Worm (Caenorhabditis elegans) whole organism, late embryonic: ENCODE results near the gene C10C5.4.
A peak's percentile ranks its signal among the peaks of the same experiment; 100 is the strongest.

ENCODE experiments used
- C08G9.2 ChIP-seq: sonication (generic microtip); optimal IDR thresholded peaks from 2 replicates; lab custom pipeline; 2016; ENCODE audit warnings: mild to moderate bottlenecking, missing genetic modification characterization, moderate library complexity, missing compliant biosample characterization
- F13H6.1 ChIP-seq: sonication (generic microtip); optimal IDR thresholded peaks from 2 replicates; lab custom pipeline; 2016; ENCODE audit warnings: missing genetic modification characterization, missing compliant biosample characterization
- K09A11.1 ChIP-seq: sonication (generic microtip); optimal IDR thresholded peaks from 2 replicates; lab custom pipeline; 2017; ENCODE audit warnings: antibody characterized with exemption, mild to moderate bottlenecking, missing genetic modification characterization, missing compliant biosample characterization; ENCODE audit not compliant: insufficient read depth
- T23F11.4 ChIP-seq: fragments of 200-800 bp; sonication (Bioruptor generic); optimal IDR thresholded peaks from 2 replicates; lab custom pipeline; 2018; ENCODE audit warnings: mild to moderate bottlenecking, missing genetic modification characterization, missing compliant biosample characterization
- Y22D7AL.16 ChIP-seq: sonication (generic microtip); optimal IDR thresholded peaks from 2 replicates; lab custom pipeline; 2016; ENCODE audit warnings: missing genetic modification characterization, missing compliant biosample characterization
- ahr-1 ChIP-seq: sonication (generic microtip); optimal IDR thresholded peaks from 2 replicates; lab custom pipeline; 2016; ENCODE audit warnings: missing genetic modification characterization, missing compliant biosample characterization
- ceh-19 ChIP-seq: fragments of 200-800 bp; sonication (Bioruptor generic); optimal IDR thresholded peaks from 2 replicates; lab custom pipeline; 2018; ENCODE audit warnings: mild to moderate bottlenecking, missing genetic modification characterization, missing compliant biosample characterization
- ceh-2 ChIP-seq: sonication (generic microtip); optimal IDR thresholded peaks from 2 replicates; lab custom pipeline; 2016; ENCODE audit warnings: missing genotype, missing genetic modification characterization, missing compliant biosample characterization
- ceh-22 ChIP-seq: sonication (generic microtip); optimal IDR thresholded peaks from 2 replicates; lab custom pipeline; 2017; ENCODE audit warnings: missing biosample characterization, missing genetic modification characterization
- ceh-31 ChIP-seq: sonication (generic microtip); optimal IDR thresholded peaks from 2 replicates; lab custom pipeline; 2016; ENCODE audit warnings: missing genetic modification characterization, missing compliant biosample characterization
- ceh-45 ChIP-seq: fragments of 200-800 bp; sonication (Bioruptor generic); IDR thresholded peaks from 2 replicates; pipeline ENCODE4 v1.3.6; 2022; ENCODE audit warnings: missing genetic modification reagents, missing genetic modification characterization, missing compliant biosample characterization
- ceh-48 ChIP-seq: sonication (generic microtip); optimal IDR thresholded peaks from 2 replicates; lab custom pipeline; 2016; ENCODE audit warnings: missing genetic modification characterization, inconsistent platforms, missing compliant biosample characterization
- ceh-9 ChIP-seq: sonication (generic microtip); optimal IDR thresholded peaks from 2 replicates; lab custom pipeline; 2016; ENCODE audit warnings: mild to moderate bottlenecking, missing genetic modification characterization, inconsistent platforms, missing compliant biosample characterization
- elt-2 ChIP-seq: sonication (generic microtip); optimal IDR thresholded peaks from 2 replicates; lab custom pipeline; 2016; ENCODE audit warnings: missing genetic modification reagents, missing genetic modification characterization, missing compliant biosample characterization
- elt-4 ChIP-seq: sonication (generic microtip); optimal IDR thresholded peaks from 2 replicates; lab custom pipeline; 2016; ENCODE audit warnings: missing genetic modification characterization, missing compliant biosample characterization
- ets-4 ChIP-seq: sonication (generic microtip); optimal IDR thresholded peaks from 2 replicates; lab custom pipeline; 2016; ENCODE audit warnings: missing genetic modification characterization, missing compliant biosample characterization
- fax-1 ChIP-seq: sonication (generic microtip); optimal IDR thresholded peaks from 2 replicates; lab custom pipeline; 2016; ENCODE audit warnings: missing genotype, missing genetic modification characterization, missing compliant biosample characterization
- fkh-6 ChIP-seq: sonication (generic microtip); optimal IDR thresholded peaks from 2 replicates; lab custom pipeline; 2016; ENCODE audit warnings: missing genetic modification characterization, missing compliant biosample characterization
- hlh-6 ChIP-seq: sonication (generic microtip); optimal IDR thresholded peaks from 2 replicates; lab custom pipeline; 2016; ENCODE audit warnings: missing genotype, missing genetic modification characterization, missing compliant biosample characterization
- lin-11 ChIP-seq: fragments of 200-800 bp; sonication (Bioruptor generic); optimal IDR thresholded peaks from 2 replicates; lab custom pipeline; 2018; ENCODE audit warnings: mild to moderate bottlenecking, missing genetic modification characterization, missing compliant biosample characterization
- pha-4 ChIP-seq: fragments of 150-350 bp; optimal IDR thresholded peaks from 2 replicates; lab custom pipeline; 2018; ENCODE audit warnings: missing biosample characterization, missing genetic modification reagents, missing genetic modification characterization
- ref-2 ChIP-seq: sonication (generic microtip); optimal IDR thresholded peaks from 2 replicates; lab custom pipeline; 2016; ENCODE audit warnings: missing genetic modification characterization, missing compliant biosample characterization
- rnt-1 ChIP-seq: sonication (generic microtip); optimal IDR thresholded peaks from 2 replicates; lab custom pipeline; 2016; ENCODE audit warnings: missing genetic modification characterization, missing compliant biosample characterization
- sdc-2 ChIP-seq: sonication (generic microtip); optimal IDR thresholded peaks from 2 replicates; lab custom pipeline; 2016; ENCODE audit warnings: missing genotype, missing genetic modification characterization, missing compliant biosample characterization
- sox-4 ChIP-seq: sonication (generic microtip); optimal IDR thresholded peaks from 2 replicates; lab custom pipeline; 2017; ENCODE audit warnings: mild to moderate bottlenecking, missing genetic modification characterization, inconsistent platforms, missing compliant biosample characterization
- syd-9 ChIP-seq: sonication (generic microtip); optimal IDR thresholded peaks from 2 replicates; lab custom pipeline; 2016; ENCODE audit warnings: mild to moderate bottlenecking, missing genetic modification characterization, moderate library complexity, missing compliant biosample characterization
- tbx-2 ChIP-seq: sonication (generic microtip); optimal IDR thresholded peaks from 2 replicates; lab custom pipeline; 2016; ENCODE audit warnings: missing genetic modification characterization, missing compliant biosample characterization
- tbx-7 ChIP-seq: sonication (generic microtip); optimal IDR thresholded peaks from 2 replicates; lab custom pipeline; 2016; ENCODE audit warnings: missing genotype, missing genetic modification characterization, missing compliant biosample characterization
- unc-3 ChIP-seq, 2 experiments: fragments of 200-800 bp in 1 of 2; sonication (Bioruptor generic) in 1 of 2; sonication (generic microtip) in 1 of 2; conservative IDR thresholded peaks in 1 of 2; optimal IDR thresholded peaks in 1 of 2; 2 replicates each; pipeline versions ENCODE4 v1.3.6 to Lab custom; 2016 to 2022; ENCODE audit warnings: missing compliant biosample characterization in 2 of 2, missing genetic modification characterization in 2 of 2, missing genetic modification reagents in 1 of 2
- unc-55 ChIP-seq: sonication (generic microtip); optimal IDR thresholded peaks from 2 replicates; lab custom pipeline; 2017; ENCODE audit warnings: missing biosample characterization, missing genetic modification reagents, missing genetic modification characterization
- zip-5 ChIP-seq: sonication (generic microtip); optimal IDR thresholded peaks from 2 replicates; lab custom pipeline; 2016; ENCODE audit warnings: missing genetic modification characterization, missing compliant biosample characterization

The C10C5.4 gene

DNA sequence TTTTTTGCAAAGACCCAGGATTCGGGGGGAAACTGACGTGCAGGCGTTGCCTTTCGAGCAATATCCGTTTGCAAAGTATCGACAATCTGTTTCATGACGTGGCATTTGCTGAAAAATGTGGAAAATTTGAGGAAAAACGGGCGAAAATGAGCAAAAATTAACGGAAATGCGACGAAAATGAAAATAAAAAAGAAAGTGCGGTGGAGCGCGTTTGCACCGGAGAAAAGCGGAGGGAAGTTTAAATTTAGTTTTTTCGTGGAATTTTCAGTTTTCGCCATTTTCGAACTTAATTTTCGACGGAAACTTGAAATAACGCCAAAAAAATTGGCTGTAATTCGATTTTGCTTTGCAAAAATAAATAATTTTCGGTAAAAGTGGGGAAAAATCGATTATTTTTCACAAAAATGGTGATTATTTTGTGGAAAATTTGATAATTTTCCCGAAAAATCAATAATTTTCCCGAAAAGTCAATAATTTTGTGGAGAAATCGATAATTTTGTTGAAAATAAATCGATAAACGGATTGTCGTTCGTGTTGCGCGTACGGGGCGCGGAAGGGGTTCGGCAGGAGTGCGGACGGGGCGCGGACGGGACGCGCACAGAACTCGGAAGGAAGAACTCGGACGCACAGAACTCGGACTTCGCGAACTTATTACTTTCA is 25.5 kb downstream of the C10C5.4 start:
- TF ChIP-seq ceh-9 (no peak), rnt-1 (no peak), ceh-48 (tag; lab: Kevin White, UChicago) (peak; percentile 36), tbx-7 (no peak), ref-2 (tag; lab: Kevin White, UChicago) (no peak), ceh-19 (GFP tag; lab: Kevin White, UChicago) (no peak), sdc-2 (tag; lab: Kevin White, UChicago) (no peak)
- TF ChIP-seq, all 69 proteins: peak for 1

DNA sequence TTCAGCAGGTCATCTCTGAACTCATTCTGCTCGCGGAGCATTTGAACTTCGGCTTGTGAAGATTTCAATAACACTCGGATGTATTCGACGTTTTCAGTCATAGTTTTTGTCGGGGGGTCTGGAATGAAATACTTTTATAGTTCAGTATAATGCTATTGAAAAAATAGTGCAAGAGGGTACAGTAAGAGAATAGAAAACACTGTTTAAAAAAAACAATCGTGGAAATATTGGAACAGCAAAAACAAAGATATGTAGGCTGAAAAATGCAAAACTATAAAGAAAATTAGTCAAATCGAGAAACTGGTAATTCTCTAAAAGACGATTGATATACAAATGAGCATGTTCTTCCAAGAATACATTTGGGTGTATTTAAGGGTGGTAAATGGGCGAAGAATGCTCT is 29.7 kb downstream of the C10C5.4 start, which contains the start of gene F56D5.5:
TSS of gene F56D5.5 (minus strand) at position 101 of the 400 bp plus-strand sequence.
- no peak for TF ChIP-seq ceh-9
- TF ChIP-seq hlh-6 (tag; lab: Kevin White, UChicago): no peak
- TF ChIP-seq ceh-2 (tag; lab: Kevin White, UChicago): no peak
- no peak for TF ChIP-seq elt-4 (tag; lab: Kevin White, UChicago)
- no peak for TF ChIP-seq ets-4
- no peak for TF ChIP-seq elt-2
- TF ChIP-seq fax-1 (tag; lab: Kevin White, UChicago): no peak
- no peak for TF ChIP-seq fkh-6
- TF ChIP-seq ceh-31 (tag; lab: Kevin White, UChicago): no peak
- TF ChIP-seq zip-5 (tag; lab: Kevin White, UChicago): no peak
- no peak for TF ChIP-seq T23F11.4
- no peak for TF ChIP-seq unc-55 (GFP tag; lab: Kevin White, UChicago)
- no peak for TF ChIP-seq syd-9 (tag; lab: Kevin White, UChicago)
- TF ChIP-seq C08G9.2 (tag; lab: Kevin White, UChicago): no peak
- no peak for TF ChIP-seq pha-4 (tag; lab: Kevin White, UChicago)
- no peak for TF ChIP-seq unc-3 (GFP tag; conservative IDR thresholded peaks at IDR 0.05; lab: Robert Waterston, UW)
- no peak for TF ChIP-seq unc-3 (tag; optimal IDR thresholded peaks at IDR 0.05; lab: Kevin White, UChicago)

DNA sequence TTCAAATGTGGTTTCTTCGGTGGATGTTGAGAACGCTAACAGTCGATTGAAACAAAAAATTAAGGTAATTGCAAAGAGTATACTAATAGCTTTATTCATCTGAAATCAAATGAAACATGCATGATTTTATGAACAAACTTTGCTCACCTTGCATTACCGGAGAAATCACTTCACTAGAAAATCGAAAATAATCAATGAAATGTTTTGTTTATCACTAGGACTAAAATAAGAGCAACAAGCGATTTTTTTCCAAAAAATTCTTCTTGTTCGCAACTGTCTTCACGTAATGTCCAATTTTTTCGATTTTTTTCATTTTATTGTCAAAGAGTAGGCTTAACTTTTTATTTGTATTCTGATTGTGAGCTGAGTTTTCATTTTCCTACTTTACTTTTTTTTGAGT is 44.1 kb downstream of the C10C5.4 start, which contains the start of gene F56D5.9:
TSS of gene F56D5.9 (minus strand) at position 101 of the 400 bp plus-strand sequence.
- TF ChIP-seq sdc-2 (tag; lab: Kevin White, UChicago): no peak
- no peak for TF ChIP-seq Y22D7AL.16
- TF ChIP-seq ceh-9: no peak
- TF ChIP-seq ceh-45: no peak
- TF ChIP-seq elt-4 (tag; lab: Kevin White, UChicago): no peak
- no peak for TF ChIP-seq T23F11.4
- no peak for TF ChIP-seq lin-11 (tag; lab: Kevin White, UChicago)
- TF ChIP-seq sox-4 (tag; lab: Kevin White, UChicago): no peak
- TF ChIP-seq ceh-22: no peak
- TF ChIP-seq, all 69 proteins: peak for 0

DNA sequence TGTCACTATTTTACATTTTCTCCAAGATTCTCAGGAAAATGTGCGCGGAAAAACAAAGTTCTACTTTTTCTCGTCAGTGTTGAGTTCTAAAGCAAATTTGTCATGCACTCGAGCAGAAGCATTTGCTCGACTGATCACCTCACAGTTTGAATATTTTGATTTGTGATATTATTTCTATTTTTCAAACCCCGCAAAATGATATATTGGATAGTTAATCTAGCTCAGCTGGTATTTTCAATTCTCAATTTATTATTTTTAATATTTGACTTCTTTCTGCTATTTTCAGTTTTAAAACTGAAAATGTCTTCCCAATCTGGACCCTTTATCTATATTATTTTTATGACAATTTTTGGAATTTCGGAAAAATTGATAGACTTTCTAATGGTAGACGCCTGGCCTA is 44.7 kb downstream of the C10C5.4 start, which contains the start of gene srxa-2:
TSS of gene srxa-2 (plus strand) at position 301 of the 400 bp plus-strand sequence.
- no peak for TF ChIP-seq ceh-31 (tag; lab: Kevin White, UChicago)
- no peak for TF ChIP-seq ceh-48 (tag; lab: Kevin White, UChicago)
- TF ChIP-seq elt-4 (tag; lab: Kevin White, UChicago): no peak
- TF ChIP-seq tbx-7: no peak
- TF ChIP-seq ahr-1 (tag; lab: Kevin White, UChicago): no peak
- TF ChIP-seq K09A11.1: no peak
- no peak for TF ChIP-seq unc-3 (GFP tag; conservative IDR thresholded peaks at IDR 0.05; lab: Robert Waterston, UW)
- no peak for TF ChIP-seq unc-3 (tag; optimal IDR thresholded peaks at IDR 0.05; lab: Kevin White, UChicago)
- TF ChIP-seq tbx-2 (tag; lab: Kevin White, UChicago): no peak

DNA sequence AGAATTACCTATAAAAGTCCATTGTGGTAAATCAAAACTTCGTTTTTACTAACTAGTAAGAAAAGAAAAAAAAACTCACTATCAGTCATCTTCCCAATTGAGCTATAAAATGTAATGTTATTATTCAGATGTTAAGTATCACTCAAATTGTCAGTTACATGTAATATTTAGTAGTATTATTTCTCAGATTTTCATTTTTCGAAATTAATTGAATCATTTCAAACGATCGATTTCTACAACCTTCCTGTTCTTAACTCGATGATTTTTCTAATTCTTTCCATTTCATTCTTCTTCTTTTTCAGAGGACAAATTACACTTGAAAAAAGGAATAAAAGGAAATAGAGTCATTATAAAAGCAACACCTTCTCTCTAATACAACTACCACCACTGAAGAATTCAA is 49.6 kb downstream of the C10C5.4 start, which contains the start of gene F59B8.1:
TSS of gene F59B8.1 (plus strand) at position 301 of the 400 bp plus-strand sequence.
- no peak for TF ChIP-seq sdc-2 (tag; lab: Kevin White, UChicago)
- no peak for TF ChIP-seq T23F11.4
- no peak for TF ChIP-seq F13H6.1 (tag; lab: Kevin White, UChicago)
- no peak for TF ChIP-seq fkh-6
